Fruit fly (Drosophila melanogaster): Measurements from ENCODE around the gene mbo.

mbo gene

dm6 chr3R:12656946-12657566 is 21.8 kb downstream of the mbo start (continued):
- TF ChIP-seq Aef1 (GFP tag; IDR thresholded peaks at IDR 0.05) (no peak), CG13894 (tag; optimal IDR thresholded peaks at IDR 0.05) (no peak), Elba2 (GFP tag; optimal IDR thresholded peaks at IDR 0.05) (no peak), CG5953 (GFP tag; IDR thresholded peaks at IDR 0.05) (no peak), sug (tag; optimal IDR thresholded peaks at IDR 0.05) (no peak), tna (GFP tag; IDR thresholded peaks at IDR 0.05; ENCODE audit: partially characterized antibody) (no peak), Dek (tag; optimal IDR thresholded peaks at IDR 0.05) (peak; percentile 10), bigmax (GFP tag; optimal IDR thresholded peaks at IDR 0.05) (no peak), CG1832 (GFP tag; optimal IDR thresholded peaks at IDR 0.05) (no peak), CG17802 (tag; optimal IDR thresholded peaks at IDR 0.05) (no peak), CG18011 (GFP tag; optimal IDR thresholded peaks at IDR 0.05) (no peak), CG6791 (GFP tag; IDR thresholded peaks at IDR 0.05; ENCODE audit: partially characterized antibody) (no peak), Usf (GFP tag; optimal IDR thresholded peaks at IDR 0.05) (no peak), CTCF (GFP tag; optimal IDR thresholded peaks at IDR 0.05) (no peak), Gug (GFP tag; IDR thresholded peaks at IDR 0.05) (no peak), ttk (GFP tag; IDR thresholded peaks at IDR 0.05) (no peak), lola (GFP tag; optimal IDR thresholded peaks at IDR 0.05) (no peak), Xbp1 (GFP tag; optimal IDR thresholded peaks at IDR 0.05) (no peak), CG14014 (GFP tag; IDR thresholded peaks at IDR 0.05) (no peak), crol (GFP tag; IDR thresholded peaks at IDR 0.05) (no peak), her (GFP tag; optimal IDR thresholded peaks at IDR 0.05) (no peak), CG6254 (GFP tag; optimal IDR thresholded peaks at IDR 0.05) (no peak), CG13287 (GFP tag; IDR thresholded peaks at IDR 0.05; ENCODE audit: partially characterized antibody) (no peak), vnd (GFP tag; IDR thresholded peaks at IDR 0.05; ENCODE audit: partially characterized antibody) (no peak), CG8924 (tag; optimal IDR thresholded peaks at IDR 0.05) (no peak), HLH3B (GFP tag; IDR thresholded peaks at IDR 0.05) (no peak), zen2 (GFP tag; IDR thresholded peaks at IDR 0.05; ENCODE audit: partially characterized antibody) (no peak), bbx (GFP tag; IDR thresholded peaks at IDR 0.05; ENCODE audit: partially characterized antibody) (no peak), lmd (GFP tag; IDR thresholded peaks at IDR 0.05) (no peak; the same call in 1 of the 2 replicates), CG31388 (GFP tag; optimal IDR thresholded peaks at IDR 0.05) (no peak), CG9437 (GFP tag; optimal IDR thresholded peaks at IDR 0.05) (no peak), Ada2b (GFP tag; IDR thresholded peaks at IDR 0.05) (no peak), CG11093 (GFP tag; IDR thresholded peaks at IDR 0.05) (no peak), CG2678 (tag; optimal IDR thresholded peaks at IDR 0.05) (peak; percentile 39), CG12236 (GFP tag; optimal IDR thresholded peaks at IDR 0.05) (no peak), CG13123 (GFP tag; optimal IDR thresholded peaks at IDR 0.05) (no peak), CG3281 (GFP tag; optimal IDR thresholded peaks at IDR 0.05) (peak; percentile 71), CG9727 (GFP tag; optimal IDR thresholded peaks at IDR 0.05) (no peak), abd-A (tag; optimal IDR thresholded peaks at IDR 0.05) (peak; percentile 12), Jarid2 (GFP tag; optimal IDR thresholded peaks at IDR 0.05) (no peak), cas (GFP tag; IDR thresholded peaks at IDR 0.05) (no peak), sima (GFP tag; optimal IDR thresholded peaks at IDR 0.05) (no peak), CG14965 (GFP tag; optimal IDR thresholded peaks at IDR 0.05; ENCODE audit: borderline replicate concordance) (no peak), CG11398 (GFP tag; optimal IDR thresholded peaks at IDR 0.05) (no peak), CG4730 (GFP tag; IDR thresholded peaks at IDR 0.05) (no peak), CG13424 (tag; optimal IDR thresholded peaks at IDR 0.05) (peak; percentile 8), Lhr (GFP tag; optimal IDR thresholded peaks at IDR 0.05) (no peak), MESR4 (GFP tag; optimal IDR thresholded peaks at IDR 0.05) (no peak), ems (GFP tag; optimal IDR thresholded peaks at IDR 0.05) (no peak), Adf1 (GFP tag; IDR thresholded peaks at IDR 0.05) (no peak), Hey (tag; optimal IDR thresholded peaks at IDR 0.05) (no peak)
